Worm (Caenorhabditis elegans): ENCODE data around the gene Y42A5A.3.
A peak's percentile ranks its signal among the peaks of the same experiment; 100 is the strongest.

The Y42A5A.3 gene

ce11 chrV:11118179-11118725, 22.5 kb upstream of the Y42A5A.3 start:
- peak in 1 of 2 experiments; percentile 14 for TF ChIP-seq daf-16 (GFP tag; optimal IDR thresholded peaks at IDR 0.05)
- TF ChIP-seq daf-16 (tag; optimal IDR thresholded peaks at IDR 0.05): peak; percentile 28
- peak; percentile 78; the same call in 1 of the 2 replicates for TF ChIP-seq zfp-3 (GFP tag; conservative IDR thresholded peaks at IDR 0.05)
- no peak for TF ChIP-seq snpc-1.2 (GFP tag; IDR thresholded peaks at IDR 0.05)
- TF ChIP-seq lin-38 (GFP tag; IDR thresholded peaks at IDR 0.05): peak; percentile 35; the same call in 1 of the 2 replicates
- TF ChIP-seq nhr-77 (tag; optimal IDR thresholded peaks at IDR 0.05): peak; percentile 31
- 0 out of 2 replicates have a peak, but pooled peaks have one; percentile 10 for TF ChIP-seq tra-1 (GFP tag; IDR thresholded peaks at IDR 0.05)
- TF ChIP-seq aha-1 (tag): peak; percentile 84
- peak; percentile 32 for TF ChIP-seq T20F7.1 (GFP tag; optimal IDR thresholded peaks at IDR 0.05)
- TF ChIP-seq lin-29 (GFP tag; IDR thresholded peaks at IDR 0.05): no peak
- no peak for TF ChIP-seq madf-5 (GFP tag; IDR thresholded peaks at IDR 0.05)
- peak; percentile 5 for TF ChIP-seq dve-1 (tag; optimal IDR thresholded peaks at IDR 0.05; ENCODE audit: insufficient read depth)
- peak in 1 of 2 experiments; percentile 17 for TF ChIP-seq lsy-2 (tag; optimal IDR thresholded peaks at IDR 0.05)
- TF ChIP-seq nhr-25 (tag; optimal IDR thresholded peaks at IDR 0.05; ENCODE audit: borderline replicate concordance, insufficient read depth): peak; percentile 14
- no peak for TF ChIP-seq unc-130 (GFP tag; optimal IDR thresholded peaks at IDR 0.05)
- peak; percentile 23 for TF ChIP-seq mes-2 (tag; optimal IDR thresholded peaks at IDR 0.05; ENCODE audit: poor library complexity, severe bottlenecking)
- TF ChIP-seq mep-1 (tag; optimal IDR thresholded peaks at IDR 0.05): no peak
- TF ChIP-seq dpl-1 (GFP tag; optimal IDR thresholded peaks at IDR 0.05): no peak
- TF ChIP-seq ces-1 (GFP tag; optimal IDR thresholded peaks at IDR 0.05): no peak
- TF ChIP-seq T26A8.4 (GFP tag; IDR thresholded peaks at IDR 0.05): 0 out of 2 replicates have a peak, but pooled peaks have one; percentile 42
- no peak for TF ChIP-seq F44E2.7 (GFP tag; IDR thresholded peaks at IDR 0.05)

ce11 chrV:11113607-11114006, 17.8 kb upstream of the Y42A5A.3 start, which contains the start of gene math-33:
Gene math-33, plus strand, starts transcription at chrV:11113907.
- TF ChIP-seq zip-2 (tag; optimal IDR thresholded peaks at IDR 0.05) (no peak), ceh-44 (GFP tag; IDR thresholded peaks at IDR 0.05) (no peak), tag-97 (GFP tag; IDR thresholded peaks at IDR 0.05) (no peak), madf-5 (GFP tag; IDR thresholded peaks at IDR 0.05) (no peak), lin-38 (GFP tag; IDR thresholded peaks at IDR 0.05) (no peak), nhr-42 (GFP tag; IDR thresholded peaks at IDR 0.05) (no peak), T20F7.1 (GFP tag; optimal IDR thresholded peaks at IDR 0.05) (no peak), nhr-41 (GFP tag; IDR thresholded peaks at IDR 0.05) (no peak), daf-19 (GFP tag; conservative IDR thresholded peaks at IDR 0.05) (no peak), lin-39 (tag; optimal IDR thresholded peaks at IDR 0.05) (no peak), saeg-2 (GFP tag; IDR thresholded peaks at IDR 0.05) (no peak), arid-1 (GFP tag; conservative IDR thresholded peaks at IDR 0.05) (no peak), daf-8 (GFP tag; IDR thresholded peaks at IDR 0.05) (no peak), F44E2.7 (GFP tag; IDR thresholded peaks at IDR 0.05) (no peak), ceh-28 (tag; optimal IDR thresholded peaks at IDR 0.05) (no peak)

ce11 chrV:11113041-11113574, 17.3 kb upstream of the Y42A5A.3 start, which contains the start of gene erfa-3:
Gene erfa-3, minus strand, starts transcription at chrV:11113091.
- TF ChIP-seq egl-43 (GFP tag; IDR thresholded peaks at IDR 0.05) (no peak), nhr-237 (tag; optimal IDR thresholded peaks at IDR 0.05) (no peak), cey-2 (tag; optimal IDR thresholded peaks at IDR 0.05; ENCODE audit: borderline replicate concordance, insufficient read depth) (no peak), hmg-1.1 (GFP tag; IDR thresholded peaks at IDR 0.05) (peak; percentile 70), nhr-76 (tag; optimal IDR thresholded peaks at IDR 0.05) (no peak), ceh-20 (GFP tag; IDR thresholded peaks at IDR 0.05) (0 out of 2 replicates have a peak, but pooled peaks have one; percentile 13), ces-1 (GFP tag; optimal IDR thresholded peaks at IDR 0.05) (no peak), Y75B8A.6 (GFP tag; IDR thresholded peaks at IDR 0.05) (no peak), hlh-30 (tag; optimal IDR thresholded peaks at IDR 0.05; ENCODE audit: insufficient read depth) (peak; percentile 74), nhr-77 (tag; optimal IDR thresholded peaks at IDR 0.05) (no peak), saeg-2 (GFP tag; IDR thresholded peaks at IDR 0.05) (no peak), zfp-3 (GFP tag; conservative IDR thresholded peaks at IDR 0.05) (no peak), tag-97 (GFP tag; IDR thresholded peaks at IDR 0.05) (no peak), lim-7 (GFP tag; IDR thresholded peaks at IDR 0.05) (0 out of 2 replicates have a peak, but pooled peaks have one; percentile 50), jun-1 (tag; optimal IDR thresholded peaks at IDR 0.05) (no peak), lsy-2 (tag; optimal IDR thresholded peaks at IDR 0.05) (peak in 1 of 2 experiments; percentile 73), mes-2 (tag; optimal IDR thresholded peaks at IDR 0.05; ENCODE audit: poor library complexity, severe bottlenecking) (peak; percentile 95), attf-4 (tag; optimal IDR thresholded peaks at IDR 0.05) (no peak), nhr-25 (tag; optimal IDR thresholded peaks at IDR 0.05; ENCODE audit: borderline replicate concordance, insufficient read depth) (peak; percentile 2), mep-1 (tag; optimal IDR thresholded peaks at IDR 0.05) (peak; percentile 72), egl-27 (tag; optimal IDR thresholded peaks at IDR 0.05) (no peak), spr-1 (tag; optimal IDR thresholded peaks at IDR 0.05) (peak; percentile 43), T20F7.1 (GFP tag; optimal IDR thresholded peaks at IDR 0.05) (no peak)

Measured in whole organism, L4 larva.